Fruit fly (Drosophila melanogaster): ENCODE measurements around the gene CG42460.

CG42460 gene

dm6 chr2L:3376684-3377086, 11.6 kb downstream of the CG42460 start, which contains the start of the genes CG9662 and Ptpa:
Gene CG9662, minus strand, starts transcription at chr2L:3376737.
Gene Ptpa, plus strand, starts transcription at chr2L:3377002.
- TF ChIP-seq CG13624 (GFP tag; optimal IDR thresholded peaks at IDR 0.05) = peak; percentile 91
- TF ChIP-seq otp (GFP tag; IDR thresholded peaks at IDR 0.05) = peak; percentile 61; the same call in 2 of the 3 replicates
- peak; percentile 92 for TF ChIP-seq Antp (GFP tag; optimal IDR thresholded peaks at IDR 0.05)
- TF ChIP-seq CG3281 (GFP tag; optimal IDR thresholded peaks at IDR 0.05) = no peak
- no peak for TF ChIP-seq Sox100B (GFP tag; optimal IDR thresholded peaks at IDR 0.05)
- peak; percentile 8 for TF ChIP-seq CTCF (GFP tag; optimal IDR thresholded peaks at IDR 0.05)
- peak; percentile 95 for TF ChIP-seq vnd (GFP tag; IDR thresholded peaks at IDR 0.05; ENCODE audit: partially characterized antibody)
- peak; percentile 66 for TF ChIP-seq CG17328 (GFP tag; IDR thresholded peaks at IDR 0.05)
- TF ChIP-seq Sry-β (GFP tag; optimal IDR thresholded peaks at IDR 0.05) = peak; percentile 52
- TF ChIP-seq CG14014 (GFP tag; IDR thresholded peaks at IDR 0.05) = peak; percentile 84
- TF ChIP-seq fu2 (GFP tag; optimal IDR thresholded peaks at IDR 0.05) = peak; percentile 80
- no peak for TF ChIP-seq CG5953 (GFP tag; IDR thresholded peaks at IDR 0.05)
- TF ChIP-seq CG34224 (GFP tag; IDR thresholded peaks at IDR 0.05; ENCODE audit: partially characterized antibody) = peak; percentile 83
- TF ChIP-seq CG8765 (GFP tag; IDR thresholded peaks at IDR 0.05) = peak; percentile 66
- peak; percentile 82 for TF ChIP-seq CG4404 (GFP tag; IDR thresholded peaks at IDR 0.05)
- TF ChIP-seq CG8359 (GFP tag; optimal IDR thresholded peaks at IDR 0.05; ENCODE audit: borderline replicate concordance) = peak; percentile 13
- peak; percentile 58 for TF ChIP-seq D19B (GFP tag; optimal IDR thresholded peaks at IDR 0.05)
- no peak; the same call in 1 of the 2 replicates for TF ChIP-seq onecut (GFP tag; IDR thresholded peaks at IDR 0.05)
- no peak for TF ChIP-seq Hand (GFP tag; optimal IDR thresholded peaks at IDR 0.05)
- peak; percentile 91 for TF ChIP-seq CG9932 (GFP tag; IDR thresholded peaks at IDR 0.05)
- peak; percentile 47 for TF ChIP-seq HHEX (GFP tag; optimal IDR thresholded peaks at IDR 0.05)
- no peak for TF ChIP-seq ac (GFP tag; optimal IDR thresholded peaks at IDR 0.05)
- no peak for TF ChIP-seq Tbp (GFP tag; optimal IDR thresholded peaks at IDR 0.05)
- TF ChIP-seq Hr3 (GFP tag; optimal IDR thresholded peaks at IDR 0.05) = peak; percentile 88
- TF ChIP-seq chm (GFP tag; IDR thresholded peaks at IDR 0.05) = no peak
- no peak; the same call in 1 of the 2 replicates for TF ChIP-seq GATAe (GFP tag; conservative IDR thresholded peaks at IDR 0.05)
- TF ChIP-seq CG5245 (GFP tag; optimal IDR thresholded peaks at IDR 0.05) = peak; percentile 66
- peak; percentile 85 for TF ChIP-seq esg (GFP tag; conservative IDR thresholded peaks at IDR 0.05)
- TF ChIP-seq NC2α (GFP tag; optimal IDR thresholded peaks at IDR 0.05) = peak; percentile 75
- TF ChIP-seq Oli (tag; optimal IDR thresholded peaks at IDR 0.05) = peak; percentile 64
- TF ChIP-seq toy (GFP tag; IDR thresholded peaks at IDR 0.05) = no peak
- TF ChIP-seq klu (GFP tag; IDR thresholded peaks at IDR 0.05) = peak; percentile 85
- TF ChIP-seq MTF-1 (GFP tag; optimal IDR thresholded peaks at IDR 0.05; ENCODE audit: borderline replicate concordance) = no peak
- TF ChIP-seq Dip2 (GFP tag; IDR thresholded peaks at IDR 0.05) = no peak
- TF ChIP-seq Gsc (GFP tag; IDR thresholded peaks at IDR 0.05) = peak; percentile 60
- peak; percentile 67 for TF ChIP-seq CG18476 (GFP tag; optimal IDR thresholded peaks at IDR 0.05)
- peak; percentile 86 for TF ChIP-seq dpn (GFP tag; optimal IDR thresholded peaks at IDR 0.05)
- TF ChIP-seq vfl (GFP tag; optimal IDR thresholded peaks at IDR 0.05) = peak; percentile 76
- TF ChIP-seq PHDP (tag; optimal IDR thresholded peaks at IDR 0.05) = peak; percentile 76
- peak; percentile 89 for TF ChIP-seq CG1603 (tag; optimal IDR thresholded peaks at IDR 0.05)
- no peak for TF ChIP-seq sd (tag; optimal IDR thresholded peaks at IDR 0.05)
- TF ChIP-seq Bdp1 (GFP tag; optimal IDR thresholded peaks at IDR 0.05) = peak; percentile 67
- TF ChIP-seq nau (GFP tag; optimal IDR thresholded peaks at IDR 0.05) = no peak
- peak; percentile 72 for TF ChIP-seq Mrtf (GFP tag; IDR thresholded peaks at IDR 0.05)
- peak; percentile 90 for TF ChIP-seq CG3847 (GFP tag; IDR thresholded peaks at IDR 0.05)
- TF ChIP-seq Rx (GFP tag; IDR thresholded peaks at IDR 0.05) = peak; percentile 72
- peak; percentile 67 for TF ChIP-seq peb (GFP tag; IDR thresholded peaks at IDR 0.05)
- peak; percentile 79 for TF ChIP-seq grau (tag; optimal IDR thresholded peaks at IDR 0.05)
- peak in 2 of 3 experiments; percentile 67 to 70 for TF ChIP-seq lola (GFP tag; optimal IDR thresholded peaks at IDR 0.05)
- TF ChIP-seq CG14667 (GFP tag; IDR thresholded peaks at IDR 0.05) = peak; percentile 81
- TF ChIP-seq jumu (GFP tag; optimal IDR thresholded peaks at IDR 0.05) = peak; percentile 92
- TF ChIP-seq CG18011 (GFP tag; optimal IDR thresholded peaks at IDR 0.05) = peak; percentile 42
